Fruit fly (Drosophila melanogaster) whole organism, embryonic: ENCODE results near the gene DPCoAC.

ENCODE experiments used
- Awh ChIP-seq: fragments of 200-800 bp; sonication (Bioruptor generic); IDR thresholded peaks from 2 replicates; pipeline ENCODE4, ENCODE4 v1.3.6; 2022; ENCODE audit warnings: missing biosample characterization, missing genetic modification characterization
- CG10209 ChIP-seq: fragments of 200-800 bp; sonication (Bioruptor generic); optimal IDR thresholded peaks from 3 replicates; lab custom pipeline; 2017; ENCODE audit warnings: missing biosample characterization, mild to moderate bottlenecking, missing genetic modification characterization, missing genetic modification reagents
- CG11247 ChIP-seq: fragments of 200-800 bp; sonication (Bioruptor generic); IDR thresholded peaks from 2 replicates; pipeline ENCODE4 v1.3.6; 2022; ENCODE audit warnings: missing biosample characterization, missing genetic modification characterization
- CG12104 ChIP-seq: fragments of 200-800 bp; sonication (Bioruptor generic); optimal IDR thresholded peaks from 3 replicates; lab custom pipeline; 2016; ENCODE audit warnings: missing biosample characterization, missing genetic modification characterization
- CG12155 ChIP-seq: fragments of 200-800 bp; sonication (Bioruptor generic); optimal IDR thresholded peaks from 3 replicates; lab custom pipeline; 2016; ENCODE audit warnings: missing biosample characterization, missing genetic modification characterization
- CG12299 ChIP-seq: fragments of 200-800 bp; sonication (Bioruptor generic); optimal IDR thresholded peaks from 2 replicates; lab custom pipeline; 2018; ENCODE audit warnings: missing biosample characterization, mild to moderate bottlenecking, missing genetic modification characterization
- CG13287 ChIP-seq: fragments of 200-800 bp; sonication (Bioruptor generic); IDR thresholded peaks from 2 replicates; pipeline ENCODE4 v1.3.6; 2022; ENCODE audit warnings: missing biosample characterization, missing genetic modification characterization; ENCODE audit not compliant: partially characterized antibody
- CG14965 ChIP-seq: fragments of 200-800 bp; sonication (Bioruptor generic); optimal IDR thresholded peaks from 2 replicates; lab custom pipeline; 2016; ENCODE audit warnings: missing biosample characterization, missing genetic modification characterization, borderline replicate concordance
- CG16813 ChIP-seq: fragments of 200-800 bp; sonication (Bioruptor generic); IDR thresholded peaks from 3 replicates; pipeline ENCODE4 v1.3.6; 2022; ENCODE audit warnings: missing biosample characterization, missing genetic modification characterization; ENCODE audit not compliant: partially characterized antibody
- CG17612 ChIP-seq: fragments of 200-800 bp; sonication (Bioruptor generic); IDR thresholded peaks from 2 replicates; pipeline ENCODE4 v1.3.6; 2022; ENCODE audit warnings: missing biosample characterization, missing genetic modification characterization
- CG3163 ChIP-seq: fragments of 200-800 bp; sonication (Bioruptor generic); optimal IDR thresholded peaks from 3 replicates; lab custom pipeline; 2016; ENCODE audit warnings: missing biosample characterization, missing genetic modification characterization
- CG34376 ChIP-seq: fragments of 200-800 bp; sonication (Bioruptor generic); optimal IDR thresholded peaks from 2 replicates; lab custom pipeline; 2018; ENCODE audit warnings: missing biosample characterization, mild to moderate bottlenecking, missing genetic modification characterization
- CG42726 ChIP-seq: fragments of 200-800 bp; sonication (Bioruptor generic); IDR thresholded peaks from 2 replicates; pipeline ENCODE4 v1.3.6; 2022; ENCODE audit warnings: missing biosample characterization, missing genetic modification characterization; ENCODE audit not compliant: partially characterized antibody
- CG4820 ChIP-seq: fragments of 200-800 bp; sonication (Bioruptor generic); optimal IDR thresholded peaks from 3 replicates; lab custom pipeline; 2016; ENCODE audit warnings: missing biosample characterization, missing genetic modification characterization
- CG5180 ChIP-seq: fragments of 200-800 bp; sonication (Bioruptor generic); optimal IDR thresholded peaks from 3 replicates; lab custom pipeline; 2017; ENCODE audit warnings: missing biosample characterization, missing genetic modification characterization, mild to moderate bottlenecking, moderate library complexity, missing genetic modification reagents
- CG6272 ChIP-seq: fragments of 200-800 bp; sonication (Bioruptor generic); IDR thresholded peaks from 2 replicates; pipeline ENCODE4 v1.3.6; 2022; ENCODE audit warnings: missing biosample characterization, missing genetic modification characterization
- CG7839 ChIP-seq: fragments of 200-800 bp; sonication (Bioruptor generic); optimal IDR thresholded peaks from 3 replicates; lab custom pipeline; 2018; ENCODE audit warnings: missing biosample characterization, mild to moderate bottlenecking, missing genetic modification characterization, moderate library complexity
- CG8089 ChIP-seq: fragments of 200-800 bp; sonication (Bioruptor generic); optimal IDR thresholded peaks from 3 replicates; lab custom pipeline; 2016; ENCODE audit warnings: missing biosample characterization, missing genetic modification characterization
- D19B ChIP-seq: fragments of 200-800 bp; sonication (Bioruptor generic); optimal IDR thresholded peaks from 2 replicates; lab custom pipeline; 2017; ENCODE audit warnings: missing biosample characterization, mild to moderate bottlenecking, missing genetic modification characterization
- Deaf1 ChIP-seq: fragments of 200-800 bp; optimal IDR thresholded peaks from 3 replicates; lab custom pipeline; 2019; ENCODE audit warnings: missing biosample characterization, mild to moderate bottlenecking, missing genetic modification characterization, moderate library complexity
- E2f2 ChIP-seq: fragments of 200-800 bp; sonication (Bioruptor generic); IDR thresholded peaks from 2 replicates; pipeline ENCODE4 v1.3.6; 2022; ENCODE audit warnings: missing biosample characterization, missing genetic modification characterization
- ERR ChIP-seq: fragments of 200-800 bp; sonication (Bioruptor generic); optimal IDR thresholded peaks from 2 replicates; lab custom pipeline; 2016; ENCODE audit warnings: missing biosample characterization, missing genetic modification characterization
- Fer2 ChIP-seq: fragments of 200-800 bp; sonication (Bioruptor generic); optimal IDR thresholded peaks from 2 replicates; lab custom pipeline; 2018; ENCODE audit warnings: missing biosample characterization, mild to moderate bottlenecking, missing genetic modification characterization, moderate library complexity
- Gug ChIP-seq: fragments of 200-800 bp; sonication (Bioruptor generic); IDR thresholded peaks from 4 replicates; pipeline ENCODE4 v1.3.6; 2022; ENCODE audit warnings: missing biosample characterization, missing genetic modification characterization
- HmgZ ChIP-seq: fragments of 200-800 bp; sonication (Bioruptor generic); optimal IDR thresholded peaks from 2 replicates; lab custom pipeline; 2018; ENCODE audit warnings: missing biosample characterization, mild to moderate bottlenecking, missing genetic modification characterization
- Hr78 ChIP-seq, 2 experiments: fragments of 200-800 bp in 1 of 2; fragments of >200 bp in 1 of 2; sonication (Bioruptor generic) in 1 of 2; optimal IDR thresholded peaks; 2 replicates each; lab custom pipeline; 2017 to 2019; ENCODE audit warnings: missing biosample characterization in 2 of 2, missing genetic modification characterization in 2 of 2, mild to moderate bottlenecking in 1 of 2, moderate library complexity in 1 of 2
- Jarid2 ChIP-seq: fragments of 200-800 bp; sonication (Bioruptor generic); optimal IDR thresholded peaks from 3 replicates; lab custom pipeline; 2017; ENCODE audit warnings: mild to moderate bottlenecking, missing biosample characterization, missing genetic modification reagents, missing genetic modification characterization
- Oli ChIP-seq: fragments of 200-800 bp; sonication (Bioruptor generic); optimal IDR thresholded peaks from 2 replicates; lab custom pipeline; 2018; ENCODE audit warnings: missing biosample characterization, mild to moderate bottlenecking, missing genetic modification characterization, moderate library complexity
- Scr ChIP-seq: fragments of 200-800 bp; sonication (Bioruptor generic); IDR thresholded peaks from 2 replicates; pipeline ENCODE4 v1.3.6; 2022; ENCODE audit warnings: missing biosample characterization, missing genetic modification characterization; ENCODE audit not compliant: partially characterized antibody
- Six4 ChIP-seq: fragments of 200-800 bp; sonication (Bioruptor generic); optimal IDR thresholded peaks from 2 replicates; lab custom pipeline; 2016; ENCODE audit warnings: missing biosample characterization, missing genetic modification characterization
- Trl ChIP-seq, 3 experiments: fragments of >200 bp in 2 of 3; fragments of 200-800 bp in 1 of 3; sonication (Bioruptor generic) in 1 of 3; optimal IDR thresholded peaks; 2 replicates in 1 of 3; 3 replicates in 2 of 3; lab custom pipeline; 2016 to 2017; ENCODE audit warnings: missing biosample characterization in 1 of 3, missing genetic modification characterization in 1 of 3
- chif ChIP-seq, 2 experiments: fragments of 200-800 bp; sonication (Bioruptor generic); optimal IDR thresholded peaks; 3 replicates each; lab custom pipeline; 2016; ENCODE audit warnings: missing biosample characterization in 2 of 2, missing genetic modification characterization in 2 of 2
- chinmo ChIP-seq: fragments of 200-800 bp; sonication (Bioruptor generic); IDR thresholded peaks from 4 replicates; pipeline ENCODE4 v1.3.6; 2022; ENCODE audit warnings: missing biosample characterization, missing genetic modification characterization; ENCODE audit not compliant: partially characterized antibody
- ci ChIP-seq: fragments of 200-800 bp; sonication (Bioruptor generic); IDR thresholded peaks from 3 replicates; pipeline ENCODE4 v1.3.6; 2022; ENCODE audit warnings: missing biosample characterization, missing genetic modification characterization
- dmrt11E ChIP-seq: fragments of 200-800 bp; sonication (Bioruptor generic); optimal IDR thresholded peaks from 3 replicates; lab custom pipeline; 2018; ENCODE audit warnings: missing biosample characterization, mild to moderate bottlenecking, missing genetic modification characterization, moderate library complexity
- dysf ChIP-seq: fragments of 200-800 bp; sonication (Bioruptor generic); IDR thresholded peaks from 3 replicates; pipeline ENCODE4 v1.3.6; 2022; ENCODE audit warnings: missing biosample characterization, missing genetic modification characterization
- exex ChIP-seq: fragments of 200-800 bp; sonication (Bioruptor generic); optimal IDR thresholded peaks from 4 replicates; lab custom pipeline; 2018; ENCODE audit warnings: missing biosample characterization, mild to moderate bottlenecking, missing genetic modification characterization, moderate library complexity
- lab ChIP-seq: fragments of 200-800 bp; sonication (Bioruptor generic); optimal IDR thresholded peaks from 3 replicates; lab custom pipeline; 2017; ENCODE audit warnings: missing biosample characterization, missing genetic modification characterization, mild to moderate bottlenecking, moderate library complexity, missing genetic modification reagents
- nom ChIP-seq: fragments of 200-800 bp; sonication (Bioruptor generic); optimal IDR thresholded peaks from 2 replicates; lab custom pipeline; 2017; ENCODE audit warnings: missing biosample characterization, missing genetic modification characterization, mild to moderate bottlenecking, moderate library complexity, missing genetic modification reagents
- odd ChIP-seq: fragments of 200-800 bp; sonication (Bioruptor generic); optimal IDR thresholded peaks from 2 replicates; lab custom pipeline; 2017; ENCODE audit warnings: missing biosample characterization, mild to moderate bottlenecking, missing genetic modification characterization
- prd ChIP-seq, 3 experiments: fragments of >200 bp in 2 of 3; fragments of 200-800 bp in 1 of 3; sonication (Bioruptor generic) in 1 of 3; optimal IDR thresholded peaks in 2 of 3; IDR thresholded peaks in 1 of 3; 2 replicates in 2 of 3; 3 replicates in 1 of 3; pipeline versions ENCODE4 v1.3.6 to Lab custom; 2017 to 2022; ENCODE audit warnings: missing biosample characterization in 1 of 3, missing genetic modification characterization in 1 of 3
- sens ChIP-seq: fragments of 200-800 bp; sonication (Bioruptor generic); peaks from one replicate; lab custom pipeline; 2016; ENCODE audit warnings: missing biosample characterization, missing genetic modification characterization
- sug ChIP-seq: fragments of 200-800 bp; optimal IDR thresholded peaks from 2 replicates; lab custom pipeline; 2019; ENCODE audit warnings: missing biosample characterization, mild to moderate bottlenecking, missing genetic modification characterization, moderate library complexity
- unpg ChIP-seq: fragments of 200-800 bp; sonication (Bioruptor generic); optimal IDR thresholded peaks from 3 replicates; lab custom pipeline; 2018; ENCODE audit warnings: missing biosample characterization, mild to moderate bottlenecking, missing genetic modification characterization, moderate library complexity
- wor ChIP-seq: fragments of 200-800 bp; sonication (Bioruptor generic); IDR thresholded peaks from 2 replicates; pipeline ENCODE4 v1.3.6; 2022; ENCODE audit warnings: missing biosample characterization, missing genetic modification characterization
- z ChIP-seq: fragments of 200-800 bp; sonication (Bioruptor generic); IDR thresholded peaks from 3 replicates; pipeline ENCODE4 v1.3.6; 2022; ENCODE audit warnings: missing biosample characterization, missing genetic modification characterization

The DPCoAC gene

DNA sequence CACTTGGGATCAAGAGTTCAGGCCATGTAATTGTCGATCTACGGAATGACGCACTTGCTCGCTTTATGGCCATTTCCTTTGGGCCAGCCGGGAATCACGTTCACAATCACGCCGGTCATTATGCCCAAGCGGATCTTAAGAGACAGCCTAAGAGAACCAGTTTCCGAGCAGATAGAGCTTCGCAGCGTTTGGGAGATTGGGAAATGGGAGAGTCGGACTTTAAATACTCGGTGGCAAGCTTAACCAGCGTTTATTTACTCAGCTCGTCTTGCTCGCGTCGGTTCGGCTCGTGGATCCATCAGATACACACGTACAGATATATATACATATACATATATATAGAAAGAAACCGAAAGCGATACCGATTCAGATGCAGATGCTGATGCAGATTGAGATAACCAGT is 8.1 kb upstream of the DPCoAC start (continued):
- TF ChIP-seq dmrt11E (tag; lab: Kevin White, UChicago) (no peak), Jarid2 (GFP tag; lab: Kevin White, UChicago) (peak; percentile 58), CG7839 (tag; lab: Kevin White, UChicago) (no peak), Awh (GFP tag; lab: Robert Waterston, UW) (no peak), CG12155 (no peak), chif (GFP tag; optimal IDR thresholded peaks at IDR 0.05; lab: Kevin White, UChicago) (no peak), wor (GFP tag; lab: Robert Waterston, UW) (no peak), CG42726 (GFP tag; lab: Robert Waterston, UW) (no peak)

DNA sequence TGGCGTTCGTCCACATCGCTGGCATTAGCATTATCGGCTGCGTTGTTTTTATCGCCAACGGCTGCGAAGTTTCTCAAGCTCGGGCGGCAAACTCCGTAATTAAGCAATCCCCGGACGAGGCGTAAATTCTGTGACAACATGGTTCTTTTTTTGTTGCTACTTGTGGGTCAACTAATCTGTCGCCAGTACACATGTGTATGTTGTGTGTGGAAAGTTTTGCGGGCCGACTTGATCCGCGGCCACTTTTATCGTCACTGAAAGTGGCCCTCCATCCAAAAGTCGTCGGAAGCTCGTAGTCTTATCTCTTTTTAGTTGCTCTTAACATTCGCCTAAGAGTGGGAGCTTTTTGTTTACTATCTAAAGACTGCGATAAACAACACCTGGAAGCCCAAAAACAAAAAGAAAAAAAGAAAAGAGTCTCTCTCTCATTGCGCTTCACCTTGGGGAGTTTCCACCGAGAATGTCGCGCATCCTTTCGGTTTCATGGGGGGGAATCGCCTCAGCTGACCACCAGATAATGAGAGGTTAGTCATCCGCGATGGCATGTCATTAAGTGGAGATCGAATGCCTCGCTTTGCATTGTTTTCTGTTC is 6.5 kb upstream of the DPCoAC start, which contains the start of gene CG10877:
CG10877 (minus strand) TSS at position 238 of the 592 bp plus-strand sequence.
- no peak for TF ChIP-seq CG14965 (GFP tag; lab: Kevin White, UChicago)
- TF ChIP-seq sug (tag; lab: Kevin White, UChicago): peak; percentile 64
- TF ChIP-seq Oli (tag; lab: Kevin White, UChicago): no peak
- no peak for TF ChIP-seq E2f2
- TF ChIP-seq CG16813 (GFP tag; lab: Robert Waterston, UW): no peak
- no peak for TF ChIP-seq CG11247
- TF ChIP-seq Fer2 (tag; lab: Kevin White, UChicago): no peak
- TF ChIP-seq prd (optimal IDR thresholded peaks at IDR 0.05; lab: Kevin White, UChicago): no peak
- no peak for TF ChIP-seq prd (GFP tag; IDR thresholded peaks at IDR 0.05; lab: Robert Waterston, UW)
- peak; percentile 20; the same call in 1 of the 2 replicates for TF ChIP-seq CG13287 (GFP tag; lab: Robert Waterston, UW)
- TF ChIP-seq CG12299 (tag; lab: Kevin White, UChicago): no peak
- TF ChIP-seq Hr78 (GFP tag; optimal IDR thresholded peaks at IDR 0.05; lab: Kevin White, UChicago): peak in 1 of 2 experiments; percentile 36
- 0 out of 4 replicates have a peak, but pooled peaks have one; percentile 36 for TF ChIP-seq chinmo
- peak; percentile 34 for TF ChIP-seq lab (GFP tag; lab: Kevin White, UChicago)
- TF ChIP-seq CG8089 (GFP tag; lab: Kevin White, UChicago): no peak
- TF ChIP-seq z (GFP tag; lab: Robert Waterston, UW): 0 out of 3 replicates have a peak, but pooled peaks have one; percentile 9
- TF ChIP-seq CG3163 (GFP tag; lab: Kevin White, UChicago): peak; percentile 92
- no peak for TF ChIP-seq Scr (GFP tag; lab: Robert Waterston, UW)
- no peak for TF ChIP-seq CG12104 (GFP tag; lab: Kevin White, UChicago)
- TF ChIP-seq exex (tag; lab: Kevin White, UChicago): peak; percentile 58
- TF ChIP-seq Six4: no peak
- no peak for TF ChIP-seq CG6272 (GFP tag; lab: Robert Waterston, UW)
- TF ChIP-seq CG5180: peak; percentile 5
- peak; percentile 34 to 53 for TF ChIP-seq Trl (optimal IDR thresholded peaks at IDR 0.05; lab: Kevin White, UChicago)
- TF ChIP-seq Trl (GFP tag; optimal IDR thresholded peaks at IDR 0.05; lab: Kevin White, UChicago): no peak
- TF ChIP-seq nom (GFP tag; lab: Kevin White, UChicago): peak; percentile 71
- TF ChIP-seq unpg (GFP tag; lab: Kevin White, UChicago): no peak
- no peak for TF ChIP-seq Gug
- 0 out of 3 replicates have a peak, but pooled peaks have one; percentile 7 for TF ChIP-seq ci
- peak; percentile 18 for TF ChIP-seq sens (GFP tag; lab: Kevin White, UChicago)
- TF ChIP-seq D19B (GFP tag; lab: Kevin White, UChicago): no peak
- no peak for TF ChIP-seq CG4820 (GFP tag; lab: Kevin White, UChicago)
- peak; percentile 22 for TF ChIP-seq odd (GFP tag; lab: Kevin White, UChicago)
- TF ChIP-seq ERR (GFP tag; lab: Kevin White, UChicago): no peak
- peak; percentile 33 for TF ChIP-seq HmgZ
- peak; percentile 64 for TF ChIP-seq CG34376 (GFP tag; lab: Kevin White, UChicago)
- TF ChIP-seq CG17612 (GFP tag; lab: Robert Waterston, UW): no peak
- TF ChIP-seq Deaf1: peak; percentile 36
- TF ChIP-seq dysf (GFP tag; lab: Robert Waterston, UW): no peak
- TF ChIP-seq CG10209 (GFP tag; lab: Kevin White, UChicago): no peak
